Worm (Caenorhabditis elegans): ENCODE results near the gene C17H12.10.
A peak's percentile ranks its signal among the peaks of the same experiment; 100 is the strongest.

Gene C17H12.10

DNA sequence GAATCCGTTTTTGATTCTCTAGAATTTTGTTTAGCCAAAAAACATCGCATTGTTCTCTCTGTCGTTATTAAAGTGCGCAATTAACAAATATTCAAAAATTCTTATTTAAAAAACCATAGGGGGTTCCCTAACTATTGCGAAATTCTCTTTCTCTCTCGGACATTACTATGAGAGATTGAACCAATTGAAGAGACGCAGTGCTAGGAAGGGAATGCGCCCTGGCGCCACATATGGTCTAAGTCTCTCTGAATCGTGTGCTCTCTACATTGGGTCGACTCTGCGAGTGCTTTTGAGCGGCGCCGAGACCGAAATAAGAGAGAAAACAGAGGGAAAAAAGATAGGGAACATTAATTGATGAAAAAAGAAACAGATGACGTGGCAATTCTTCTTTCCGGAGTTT lies 20.7 kb upstream of the C17H12.10 start (continued):
- TF ChIP-seq ces-1 (GFP tag; optimal IDR thresholded peaks at IDR 0.05) = no peak
- no peak for TF ChIP-seq C04F5.9 (tag; optimal IDR thresholded peaks at IDR 0.05)
- TF ChIP-seq ama-1 (optimal IDR thresholded peaks at IDR 0.05) = peak; percentile 19
- peak; percentile 68 for TF ChIP-seq xbp-1 (tag; optimal IDR thresholded peaks at IDR 0.05)
- TF ChIP-seq hpl-2 (GFP tag; optimal IDR thresholded peaks at IDR 0.05) = peak; percentile 50
- no peak for TF ChIP-seq nhr-85 (tag)
- TF ChIP-seq fkh-4 (tag; optimal IDR thresholded peaks at IDR 0.05; ENCODE audit: borderline replicate concordance) = peak; percentile 57
- peak; percentile 37 for TF ChIP-seq lin-13 (GFP tag; optimal IDR thresholded peaks at IDR 0.05)
- peak; percentile 53 for TF ChIP-seq unc-86 (tag; optimal IDR thresholded peaks at IDR 0.05)
- peak; percentile 96 for TF ChIP-seq lin-14 (GFP tag; optimal IDR thresholded peaks at IDR 0.05)
- TF ChIP-seq fkh-8 (tag; optimal IDR thresholded peaks at IDR 0.05) = peak; percentile 35
- TF ChIP-seq lin-35 (GFP tag; optimal IDR thresholded peaks at IDR 0.05) = peak; percentile 52 to 62
- TF ChIP-seq alr-1 (tag; optimal IDR thresholded peaks at IDR 0.05; ENCODE audit: borderline replicate concordance) = no peak
- no peak for TF ChIP-seq unc-98 (GFP tag; IDR thresholded peaks at IDR 0.05)
- peak; percentile 18 for TF ChIP-seq F16B12.6 (tag; optimal IDR thresholded peaks at IDR 0.05)
- peak; percentile 70 for TF ChIP-seq nhr-20 (tag; optimal IDR thresholded peaks at IDR 0.05)
- TF ChIP-seq elt-3 (tag; optimal IDR thresholded peaks at IDR 0.05) = peak in 1 of 6 experiments; percentile 41
- peak; percentile 67 for TF ChIP-seq isw-1 (GFP tag; IDR thresholded peaks at IDR 0.05)
- no peak for TF ChIP-seq unc-130 (tag; optimal IDR thresholded peaks at IDR 0.05)
- TF ChIP-seq elt-2 (tag; optimal IDR thresholded peaks at IDR 0.05) = peak; percentile 39
- no peak for TF ChIP-seq nhr-84 (tag; optimal IDR thresholded peaks at IDR 0.05)
- no peak for TF ChIP-seq grh-1 (GFP tag; IDR thresholded peaks at IDR 0.05)
- peak; percentile 37 for TF ChIP-seq irx-1 (tag; optimal IDR thresholded peaks at IDR 0.05)
- TF ChIP-seq egl-13 (tag; optimal IDR thresholded peaks at IDR 0.05) = peak; percentile 37
- no peak for TF ChIP-seq pag-3 (tag; optimal IDR thresholded peaks at IDR 0.05; ENCODE audit: borderline replicate concordance, insufficient read depth)
- TF ChIP-seq tbx-2 (tag; optimal IDR thresholded peaks at IDR 0.05) = peak; percentile 71
- peak; percentile 9 for TF ChIP-seq aly-2 (tag; optimal IDR thresholded peaks at IDR 0.05)
- TF ChIP-seq jun-1 (tag; optimal IDR thresholded peaks at IDR 0.05) = peak; percentile 25
- TF ChIP-seq rnt-1 (tag; optimal IDR thresholded peaks at IDR 0.05) = peak; percentile 77
- TF ChIP-seq ztf-11 (tag; optimal IDR thresholded peaks at IDR 0.05) = no peak
- peak; percentile 39 for TF ChIP-seq blmp-1 (tag; optimal IDR thresholded peaks at IDR 0.05)

DNA sequence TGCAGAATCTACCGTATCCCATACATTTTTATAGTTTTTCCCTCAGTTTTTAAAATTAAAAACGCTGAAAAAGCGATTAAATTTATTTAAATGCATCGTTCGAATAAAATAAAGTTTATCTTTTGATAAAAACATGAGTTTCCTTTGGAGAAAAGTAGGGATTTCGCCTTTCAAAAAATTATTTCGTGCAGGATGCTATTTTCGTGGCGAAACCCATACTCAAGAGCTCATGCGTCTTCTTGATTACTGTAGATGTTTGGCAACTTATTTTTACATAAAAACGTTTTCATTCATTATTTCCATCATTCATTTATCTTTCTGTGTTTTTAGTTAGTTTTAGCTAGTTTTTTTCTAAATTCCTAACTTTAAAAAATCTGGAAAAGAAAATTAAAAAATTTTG lies 16.6 kb upstream of the C17H12.10 start:
- TF ChIP-seq mab-9 (GFP tag; IDR thresholded peaks at IDR 0.05) = no peak
- no peak for TF ChIP-seq aha-1 (tag; optimal IDR thresholded peaks at IDR 0.05)
- no peak for TF ChIP-seq pag-3 (tag; optimal IDR thresholded peaks at IDR 0.05; ENCODE audit: borderline replicate concordance, insufficient read depth)
- TF ChIP-seq nhr-237 (tag; optimal IDR thresholded peaks at IDR 0.05) = no peak
- TF ChIP-seq ceh-8 (GFP tag; optimal IDR thresholded peaks at IDR 0.05) = no peak
- TF ChIP-seq elt-2 (tag; optimal IDR thresholded peaks at IDR 0.05) = no peak
- TF ChIP-seq pax-3 (tag; optimal IDR thresholded peaks at IDR 0.05) = no peak
- no peak for TF ChIP-seq nhr-11 (tag; optimal IDR thresholded peaks at IDR 0.05)
- TF ChIP-seq aly-2 (tag; optimal IDR thresholded peaks at IDR 0.05) = no peak
- no peak for TF ChIP-seq snu-23 (GFP tag; optimal IDR thresholded peaks at IDR 0.05)
- TF ChIP-seq zip-4 (GFP tag; optimal IDR thresholded peaks at IDR 0.05) = no peak
- no peak for TF ChIP-seq ceh-82 (tag; optimal IDR thresholded peaks at IDR 0.05)
- no peak for TF ChIP-seq swsn-7 (tag; optimal IDR thresholded peaks at IDR 0.05)
- no peak for TF ChIP-seq skn-1 (tag; optimal IDR thresholded peaks at IDR 0.05)
- no peak for TF ChIP-seq mep-1 (tag; optimal IDR thresholded peaks at IDR 0.05)
- no peak for TF ChIP-seq nhr-28 (tag; optimal IDR thresholded peaks at IDR 0.05)
- TF ChIP-seq nhr-47 (tag; optimal IDR thresholded peaks at IDR 0.05) = no peak

Measured in whole organism, L1 larva.